Worm (Caenorhabditis elegans) whole organism, dauer: ENCODE measurements around the gene ZK1010.12.

Experiments used
- unc-62 ChIP-seq: sonication (generic microtip); optimal IDR thresholded peaks from 2 replicates; lab custom pipeline; 2017; ENCODE audit warnings: missing biosample characterization, missing genetic modification reagents, missing genetic modification characterization

The ZK1010.12 gene

DNA sequence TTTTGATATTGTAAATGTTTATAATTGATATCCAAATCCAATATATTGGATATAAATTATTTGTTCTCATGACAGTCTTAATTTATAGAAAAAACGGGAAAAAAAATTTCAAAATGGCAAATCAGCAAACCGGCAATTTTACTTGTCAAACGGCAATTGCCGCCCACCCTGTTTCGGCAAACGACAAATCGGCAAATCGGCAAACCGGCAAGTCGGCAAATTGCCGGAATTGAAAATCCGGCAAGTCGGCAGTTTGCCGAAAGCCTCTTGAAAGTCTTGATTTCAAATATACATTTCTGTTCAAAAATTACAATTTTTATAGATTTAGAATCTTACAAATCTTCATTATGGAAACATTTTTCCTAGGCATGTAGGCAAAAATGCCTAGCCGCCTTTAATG lies 36.9 kb downstream of the ZK1010.12 start:
- TF ChIP-seq unc-62 (GFP tag; lab: Kevin White, UChicago): no peak

DNA sequence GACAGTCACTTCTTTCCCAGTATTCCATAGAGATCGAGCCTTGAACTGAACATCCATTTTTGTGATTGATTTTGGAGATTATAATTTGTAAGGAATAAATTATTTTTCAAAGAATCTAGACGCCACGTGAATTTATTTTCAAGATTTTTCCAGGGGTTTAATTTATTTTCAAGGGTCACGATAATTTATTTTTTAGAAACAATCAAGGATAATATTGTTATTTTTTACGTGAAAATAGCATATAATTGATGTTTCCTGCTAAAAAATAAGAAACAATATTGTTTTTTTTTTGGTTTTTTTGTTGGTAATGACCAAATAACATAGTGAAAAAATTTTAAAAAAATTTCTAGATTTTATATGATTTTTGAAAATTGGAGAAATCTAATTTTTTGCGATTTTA lies 38.5 kb downstream of the ZK1010.12 start, which contains the start of gene F14F7.4:
Gene F14F7.4, minus strand, starts transcription at position 101 of the 400 bp plus-strand sequence.
- no peak for TF ChIP-seq unc-62 (GFP tag; lab: Kevin White, UChicago)

DNA sequence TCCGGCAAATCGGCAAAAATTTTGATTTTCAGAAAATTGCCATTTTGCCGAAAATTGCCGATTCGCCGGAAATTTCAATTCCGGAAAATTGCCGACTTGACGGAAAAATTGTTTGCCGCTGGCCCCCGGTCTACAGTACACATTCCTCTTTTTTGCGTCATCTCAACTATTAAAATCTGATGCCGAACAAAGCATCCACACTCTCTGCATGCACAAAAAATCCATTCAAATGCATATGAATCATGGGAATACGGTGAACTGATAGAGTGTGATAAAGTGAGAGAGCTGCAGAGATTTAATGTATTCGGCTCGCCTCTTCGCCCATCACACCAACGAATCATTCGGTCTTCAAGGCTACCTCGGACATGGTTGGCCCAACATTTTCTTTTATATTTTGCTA lies 39.5 kb downstream of the ZK1010.12 start, which contains the start of gene F14F7.7:
Gene F14F7.7, plus strand, starts transcription at position 354 of the 400 bp plus-strand sequence.
- TF ChIP-seq unc-62 (GFP tag; lab: Kevin White, UChicago): no peak

DNA sequence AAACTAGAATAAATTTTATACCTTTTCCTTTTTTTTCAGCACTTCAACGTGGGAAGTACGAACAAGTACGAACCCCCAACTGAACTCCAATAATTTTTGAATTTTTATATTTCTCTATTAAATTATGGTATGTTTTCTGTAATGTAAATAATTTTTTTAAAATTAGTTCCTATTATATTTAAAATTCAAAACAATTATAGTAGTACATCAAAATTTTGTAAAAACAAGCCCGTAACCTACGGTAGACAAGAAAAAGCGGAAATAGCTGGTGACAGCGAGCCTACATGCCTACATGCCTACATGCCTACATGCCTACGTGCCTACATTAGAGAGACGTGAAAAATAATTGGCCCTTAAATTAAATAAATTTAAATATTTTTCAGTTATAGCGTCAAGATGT lies 40.6 kb downstream of the ZK1010.12 start, which contains the start of gene F14F7.5:
Gene F14F7.5, plus strand, starts transcription at position 301 of the 400 bp plus-strand sequence.
- TF ChIP-seq unc-62 (GFP tag; lab: Kevin White, UChicago): no peak

DNA sequence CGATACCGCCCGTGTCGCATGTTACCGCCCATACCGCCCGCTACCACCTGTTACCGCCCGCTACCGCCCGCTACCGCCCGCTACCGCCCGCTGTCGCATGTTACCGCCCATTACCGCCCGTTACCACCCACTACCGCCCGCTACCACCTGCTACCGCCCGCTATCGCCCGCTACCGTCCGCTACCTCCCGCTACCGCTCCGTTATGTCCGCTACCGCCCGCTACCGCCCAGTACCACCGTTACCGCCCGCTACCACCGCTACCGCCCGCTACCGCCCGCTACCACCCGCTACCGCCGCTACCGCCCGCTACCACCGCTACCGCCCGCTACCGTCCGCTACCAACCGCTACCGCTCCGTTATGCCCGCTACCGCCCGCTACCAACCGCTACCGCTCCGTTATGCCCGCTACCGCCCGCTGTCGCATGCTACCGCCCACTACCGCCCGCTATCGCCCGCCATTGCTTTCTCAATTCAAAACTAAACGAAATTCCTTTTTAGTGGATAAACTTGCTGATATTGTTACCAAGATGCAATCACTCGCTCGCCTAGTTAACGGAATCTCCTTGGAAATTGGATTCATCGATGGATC lies 41.4 kb downstream of the ZK1010.12 start:
- TF ChIP-seq unc-62 (GFP tag; lab: Kevin White, UChicago): no peak

DNA sequence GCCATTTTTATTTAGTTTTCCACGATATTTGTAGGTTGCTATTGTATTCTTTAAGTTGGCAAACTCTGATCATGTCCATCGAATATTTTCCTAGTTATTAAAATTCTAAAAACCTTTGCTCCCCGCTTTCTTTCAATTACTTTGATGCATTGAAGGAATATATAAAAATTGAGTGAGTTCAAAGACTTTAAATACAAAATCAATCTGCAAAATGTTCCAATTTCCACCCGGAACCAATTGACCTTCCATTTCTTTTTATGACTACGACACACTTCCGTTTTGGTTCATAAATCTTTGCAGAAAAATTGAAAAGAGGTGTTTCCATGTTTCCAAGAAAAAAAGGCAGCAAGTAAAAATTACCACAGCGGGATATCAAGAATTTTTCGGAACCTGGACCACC lies 48.6 kb downstream of the ZK1010.12 start, which contains the start of gene F54F12.2:
Gene F54F12.2, plus strand, starts transcription at position 301 of the 400 bp plus-strand sequence.
- TF ChIP-seq unc-62 (GFP tag; lab: Kevin White, UChicago): no peak
